Fruit fly (Drosophila melanogaster) whole organism, embryonic: Measurements from ENCODE around the gene Sfp26Ad.

Experiments
- Blimp-1 ChIP-seq: fragments of 200-800 bp; sonication (Bioruptor generic); optimal IDR thresholded peaks from 3 replicates; lab custom pipeline; 2018; ENCODE audit warnings: missing biosample characterization, missing genetic modification characterization, mild to moderate bottlenecking, moderate library complexity, missing genetic modification reagents
- CG1024 ChIP-seq: fragments of 200-800 bp; sonication (Bioruptor generic); IDR thresholded peaks from 2 replicates; pipeline ENCODE4 v1.3.6; 2022; ENCODE audit warnings: missing biosample characterization, missing genetic modification characterization
- CG12155 ChIP-seq: fragments of 200-800 bp; sonication (Bioruptor generic); optimal IDR thresholded peaks from 3 replicates; lab custom pipeline; 2016; ENCODE audit warnings: missing biosample characterization, missing genetic modification characterization
- CG13123 ChIP-seq: fragments of 200-800 bp; sonication (Bioruptor generic); optimal IDR thresholded peaks from 2 replicates; lab custom pipeline; 2016; ENCODE audit warnings: missing biosample characterization, missing genetic modification characterization
- CG13296 ChIP-seq: fragments of 200-800 bp; sonication (Bioruptor generic); optimal IDR thresholded peaks from 3 replicates; lab custom pipeline; 2018; ENCODE audit warnings: missing biosample characterization, mild to moderate bottlenecking, missing genetic modification characterization
- CG13775 ChIP-seq: fragments of 200-800 bp; sonication (Bioruptor generic); optimal IDR thresholded peaks from 3 replicates; lab custom pipeline; 2017; ENCODE audit warnings: missing biosample characterization, mild to moderate bottlenecking, missing genetic modification characterization
- CG16779 ChIP-seq: fragments of 200-800 bp; sonication (Bioruptor generic); IDR thresholded peaks from 2 replicates; pipeline ENCODE4 v1.3.6; 2022; ENCODE audit warnings: missing biosample characterization, missing genetic modification characterization
- CG17612 ChIP-seq: fragments of 200-800 bp; sonication (Bioruptor generic); IDR thresholded peaks from 2 replicates; pipeline ENCODE4 v1.3.6; 2022; ENCODE audit warnings: missing biosample characterization, missing genetic modification characterization
- CG2712 ChIP-seq: fragments of 200-800 bp; optimal IDR thresholded peaks from 3 replicates; lab custom pipeline; 2019; ENCODE audit warnings: missing biosample characterization, mild to moderate bottlenecking, missing genetic modification characterization, moderate library complexity
- CG30403 ChIP-seq: fragments of 200-800 bp; sonication (Bioruptor generic); optimal IDR thresholded peaks from 3 replicates; lab custom pipeline; 2016; ENCODE audit warnings: missing biosample characterization, missing genetic modification characterization
- CG33557 ChIP-seq: fragments of 200-800 bp; sonication (Bioruptor generic); optimal IDR thresholded peaks from 2 replicates; lab custom pipeline; 2019; ENCODE audit warnings: missing biosample characterization, mild to moderate bottlenecking, missing genetic modification characterization, moderate library complexity
- CG3838 ChIP-seq: fragments of 200-800 bp; sonication (Bioruptor generic); optimal IDR thresholded peaks from 3 replicates; lab custom pipeline; 2016; ENCODE audit warnings: missing biosample characterization, missing genetic modification characterization
- CG4282 ChIP-seq: fragments of 200-800 bp; sonication (Bioruptor generic); optimal IDR thresholded peaks from 2 replicates; lab custom pipeline; 2016; ENCODE audit warnings: missing biosample characterization, missing genetic modification characterization
- CG4424 ChIP-seq: fragments of 200-800 bp; sonication (Bioruptor generic); optimal IDR thresholded peaks from 3 replicates; lab custom pipeline; 2016; ENCODE audit warnings: missing biosample characterization, missing genetic modification characterization
- CG4820 ChIP-seq: fragments of 200-800 bp; sonication (Bioruptor generic); optimal IDR thresholded peaks from 3 replicates; lab custom pipeline; 2016; ENCODE audit warnings: missing biosample characterization, missing genetic modification characterization
- CG7271 ChIP-seq: fragments of 200-800 bp; sonication (Bioruptor generic); optimal IDR thresholded peaks from 2 replicates; lab custom pipeline; 2018; ENCODE audit warnings: missing biosample characterization, mild to moderate bottlenecking, missing genetic modification characterization, moderate library complexity
- CG8478 ChIP-seq: fragments of >200 bp; optimal IDR thresholded peaks from 2 replicates; lab custom pipeline; 2018
- CG8924 ChIP-seq: fragments of 200-800 bp; optimal IDR thresholded peaks from 3 replicates; lab custom pipeline; 2019; ENCODE audit warnings: missing biosample characterization, mild to moderate bottlenecking, missing genetic modification characterization, moderate library complexity
- CG9817 ChIP-seq: fragments of 200-800 bp; sonication (Bioruptor generic); optimal IDR thresholded peaks from 2 replicates; lab custom pipeline; 2018; ENCODE audit warnings: missing biosample characterization, mild to moderate bottlenecking, missing genetic modification characterization, moderate library complexity
- Camta ChIP-seq: fragments of 200-800 bp; sonication (Bioruptor generic); optimal IDR thresholded peaks from 2 replicates; lab custom pipeline; 2016; ENCODE audit warnings: missing biosample characterization, missing genetic modification characterization
- Deaf1 ChIP-seq: fragments of 200-800 bp; optimal IDR thresholded peaks from 3 replicates; lab custom pipeline; 2019; ENCODE audit warnings: missing biosample characterization, mild to moderate bottlenecking, missing genetic modification characterization, moderate library complexity
- Dip3 ChIP-seq: fragments of 200-800 bp; sonication (Bioruptor generic); optimal IDR thresholded peaks from 3 replicates; lab custom pipeline; 2016; ENCODE audit warnings: missing biosample characterization, missing genetic modification characterization
- E2f1 ChIP-seq: fragments of 200-800 bp; sonication (Bioruptor generic); IDR thresholded peaks from 2 replicates; pipeline ENCODE4 v1.3.6; 2022; ENCODE audit warnings: missing biosample characterization, missing genetic modification characterization
- E2f2 ChIP-seq: fragments of 200-800 bp; sonication (Bioruptor generic); IDR thresholded peaks from 2 replicates; pipeline ENCODE4 v1.3.6; 2022; ENCODE audit warnings: missing biosample characterization, missing genetic modification characterization
- Fer1 ChIP-seq: fragments of 200-800 bp; sonication (Bioruptor generic); optimal IDR thresholded peaks from 2 replicates; lab custom pipeline; 2017; ENCODE audit warnings: missing biosample characterization, mild to moderate bottlenecking, missing genetic modification characterization
- Fer2 ChIP-seq: fragments of 200-800 bp; sonication (Bioruptor generic); optimal IDR thresholded peaks from 2 replicates; lab custom pipeline; 2018; ENCODE audit warnings: missing biosample characterization, mild to moderate bottlenecking, missing genetic modification characterization, moderate library complexity
- HHEX ChIP-seq: fragments of 200-800 bp; sonication (Bioruptor generic); optimal IDR thresholded peaks from 3 replicates; lab custom pipeline; 2017; ENCODE audit warnings: missing biosample characterization, mild to moderate bottlenecking, missing genetic modification characterization, missing genetic modification reagents
- HmgD ChIP-seq: fragments of 200-800 bp; sonication (Bioruptor generic); optimal IDR thresholded peaks from 3 replicates; lab custom pipeline; 2016; ENCODE audit warnings: missing biosample characterization, missing genetic modification characterization
- Hr39 ChIP-seq: fragments of >200 bp; optimal IDR thresholded peaks from 2 replicates; lab custom pipeline; 2017
- Mes4 ChIP-seq: fragments of 200-800 bp; sonication (Bioruptor generic); optimal IDR thresholded peaks from 2 replicates; lab custom pipeline; 2016; ENCODE audit warnings: missing biosample characterization, missing genetic modification characterization
- Sox100B ChIP-seq: fragments of 200-800 bp; sonication (Bioruptor generic); optimal IDR thresholded peaks from 3 replicates; lab custom pipeline; 2018; ENCODE audit warnings: missing biosample characterization, mild to moderate bottlenecking, missing genetic modification characterization
- Stat92E ChIP-seq, 3 experiments: fragments of >200 bp in 2 of 3; fragments of 200-800 bp in 1 of 3; sonication (Bioruptor generic) in 1 of 3; optimal IDR thresholded peaks; 2 replicates each; lab custom pipeline; 2017 to 2019; ENCODE audit warnings: missing biosample characterization in 3 of 3, missing genetic modification characterization in 3 of 3, mild to moderate bottlenecking in 1 of 3, moderate library complexity in 1 of 3
- TFAM ChIP-seq: fragments of 200-800 bp; sonication (Bioruptor generic); optimal IDR thresholded peaks from 2 replicates; lab custom pipeline; 2017; ENCODE audit warnings: missing biosample characterization, missing genetic modification characterization, inconsistent platforms
- ash1 ChIP-seq: fragments of 200-800 bp; sonication (Bioruptor generic); optimal IDR thresholded peaks from 2 replicates; lab custom pipeline; 2018; ENCODE audit warnings: missing biosample characterization, mild to moderate bottlenecking, missing genetic modification characterization
- ato ChIP-seq: fragments of 200-800 bp; sonication (Bioruptor generic); IDR thresholded peaks from 2 replicates; pipeline ENCODE4 v1.3.6; 2022; ENCODE audit warnings: missing biosample characterization, missing genetic modification characterization; ENCODE audit not compliant: partially characterized antibody
- ci ChIP-seq: fragments of 200-800 bp; sonication (Bioruptor generic); IDR thresholded peaks from 3 replicates; pipeline ENCODE4 v1.3.6; 2022; ENCODE audit warnings: missing biosample characterization, missing genetic modification characterization
- crp ChIP-seq, 2 experiments: fragments of 200-800 bp; sonication (Bioruptor generic); optimal IDR thresholded peaks; 2 replicates in 1 of 2; 3 replicates in 1 of 2; lab custom pipeline; 2017; ENCODE audit warnings: missing biosample characterization in 2 of 2, missing genetic modification characterization in 2 of 2, mild to moderate bottlenecking in 1 of 2, moderate library complexity in 1 of 2
- eyg ChIP-seq: fragments of 200-800 bp; sonication (Bioruptor generic); optimal IDR thresholded peaks from 3 replicates; lab custom pipeline; 2016; ENCODE audit warnings: missing biosample characterization, missing genetic modification characterization
- fd102C ChIP-seq: fragments of 200-800 bp; sonication (Bioruptor generic); optimal IDR thresholded peaks from 2 replicates; lab custom pipeline; 2018; ENCODE audit warnings: missing biosample characterization, mild to moderate bottlenecking, missing genetic modification characterization, moderate library complexity
- fu2 ChIP-seq: fragments of 200-800 bp; sonication (Bioruptor generic); optimal IDR thresholded peaks from 2 replicates; lab custom pipeline; 2016; ENCODE audit warnings: missing biosample characterization, missing genetic modification characterization
- gsb ChIP-seq: fragments of 200-800 bp; sonication (Bioruptor generic); IDR thresholded peaks from 2 replicates; pipeline ENCODE4 v1.3.6; 2022; ENCODE audit warnings: missing biosample characterization, missing genetic modification characterization
- insv ChIP-seq, 2 experiments: fragments of 200-800 bp; sonication (Bioruptor generic); optimal IDR thresholded peaks; 3 replicates each; lab custom pipeline; 2016 to 2018; ENCODE audit warnings: missing biosample characterization in 2 of 2, missing genetic modification characterization in 2 of 2
- kni ChIP-seq: fragments of 200-800 bp; sonication (Bioruptor generic); optimal IDR thresholded peaks from 3 replicates; lab custom pipeline; 2017; ENCODE audit warnings: mild to moderate bottlenecking, missing biosample characterization, missing genetic modification reagents, missing genetic modification characterization
- mam ChIP-seq: fragments of 200-800 bp; sonication (Bioruptor generic); optimal IDR thresholded peaks from 3 replicates; lab custom pipeline; 2016; ENCODE audit warnings: missing biosample characterization, missing genetic modification characterization
- oc ChIP-seq: fragments of 200-800 bp; sonication (Bioruptor generic); optimal IDR thresholded peaks from 2 replicates; lab custom pipeline; 2018; ENCODE audit warnings: missing biosample characterization, mild to moderate bottlenecking, missing genetic modification characterization, moderate library complexity
- otp ChIP-seq: fragments of 200-800 bp; sonication (Bioruptor generic); IDR thresholded peaks from 3 replicates; pipeline ENCODE4, ENCODE4 v1.3.6; 2022; ENCODE audit warnings: missing biosample characterization, missing genetic modification characterization
- peb ChIP-seq: fragments of 200-800 bp; sonication (Bioruptor generic); IDR thresholded peaks from 2 replicates; pipeline ENCODE4 v1.3.6; 2022; ENCODE audit warnings: missing biosample characterization, missing genetic modification characterization
- pfk ChIP-seq: fragments of 200-800 bp; sonication (Bioruptor generic); optimal IDR thresholded peaks from 2 replicates; lab custom pipeline; 2018; ENCODE audit warnings: missing biosample characterization, mild to moderate bottlenecking, missing genetic modification characterization, moderate library complexity
- repo ChIP-seq: fragments of 200-800 bp; sonication (Bioruptor generic); optimal IDR thresholded peaks from 2 replicates; lab custom pipeline; 2016; ENCODE audit warnings: missing biosample characterization, missing genetic modification characterization
- sd ChIP-seq: fragments of 200-800 bp; sonication (Bioruptor generic); optimal IDR thresholded peaks from 3 replicates; lab custom pipeline; 2018; ENCODE audit warnings: missing biosample characterization, mild to moderate bottlenecking, missing genetic modification characterization, moderate library complexity
- sens ChIP-seq: fragments of 200-800 bp; sonication (Bioruptor generic); peaks from one replicate; lab custom pipeline; 2016; ENCODE audit warnings: missing biosample characterization, missing genetic modification characterization
- sug ChIP-seq: fragments of 200-800 bp; optimal IDR thresholded peaks from 2 replicates; lab custom pipeline; 2019; ENCODE audit warnings: missing biosample characterization, mild to moderate bottlenecking, missing genetic modification characterization, moderate library complexity

The Sfp26Ad gene

dm6 chr2L:5986094-5986493, 43.0 kb upstream of the Sfp26Ad start, which contains the start of gene ifc (continued):
- TF ChIP-seq CG16779 (GFP tag; lab: Robert Waterston, UW) (no peak), Camta (GFP tag; lab: Kevin White, UChicago) (peak; percentile 71), Deaf1 (tag; lab: Kevin White, UChicago) (peak; percentile 3), kni (no peak), eyg (GFP tag; lab: Kevin White, UChicago) (peak; percentile 53), CG13123 (GFP tag; lab: Kevin White, UChicago) (peak; percentile 51), sug (tag; lab: Kevin White, UChicago) (peak; percentile 60), CG2712 (tag; lab: Kevin White, UChicago) (peak; percentile 76), E2f2 (GFP tag; lab: Robert Waterston, UW) (no peak), TFAM (GFP tag; lab: Kevin White, UChicago) (no peak), Stat92E (GFP tag; optimal IDR thresholded peaks at IDR 0.05; lab: Kevin White, UChicago) (peak in 1 of 3 experiments; percentile 14), peb (GFP tag; lab: Robert Waterston, UW) (no peak), CG8924 (tag; lab: Kevin White, UChicago) (peak; percentile 61), CG4282 (GFP tag; lab: Kevin White, UChicago) (peak; percentile 36), E2f1 (GFP tag; lab: Robert Waterston, UW) (no peak), CG4424 (peak; percentile 51), CG7271 (tag; lab: Kevin White, UChicago) (no peak), mam (GFP tag; lab: Kevin White, UChicago) (peak; percentile 77), Hr39 (lab: Kevin White, UChicago) (no peak), CG13296 (no peak), CG4820 (GFP tag; lab: Kevin White, UChicago) (peak; percentile 33), Dip3 (GFP tag; lab: Kevin White, UChicago) (peak; percentile 51), CG12155 (GFP tag; lab: Kevin White, UChicago) (peak; percentile 37), CG8478 (lab: Kevin White, UChicago) (no peak), repo (peak; percentile 14), ash1 (GFP tag; lab: Kevin White, UChicago) (peak; percentile 23), CG1024 (GFP tag; lab: Robert Waterston, UW) (no peak), fd102C (no peak), sd (tag; lab: Kevin White, UChicago) (peak; percentile 55), fu2 (GFP tag; lab: Kevin White, UChicago) (peak; percentile 53), CG33557 (GFP tag; lab: Kevin White, UChicago) (peak; percentile 44), Mes4 (peak; percentile 30), pfk (GFP tag; lab: Kevin White, UChicago) (peak; percentile 36), gsb (GFP tag; lab: Robert Waterston, UW) (no peak), CG17612 (GFP tag; lab: Robert Waterston, UW) (no peak), otp (GFP tag; lab: Robert Waterston, UW) (no peak), insv (GFP tag; optimal IDR thresholded peaks at IDR 0.05; lab: Kevin White, UChicago) (peak in 1 of 2 experiments; percentile 44), sens (GFP tag; lab: Kevin White, UChicago) (peak; percentile 90), CG30403 (GFP tag; lab: Kevin White, UChicago) (peak; percentile 68), Sox100B (GFP tag; lab: Kevin White, UChicago) (no peak), CG9817 (peak; percentile 68), HHEX (GFP tag; lab: Kevin White, UChicago) (peak; percentile 31), Fer2 (tag; lab: Kevin White, UChicago) (peak; percentile 10), ato (no peak), CG3838 (no peak), crp (GFP tag; optimal IDR thresholded peaks at IDR 0.05; lab: Kevin White, UChicago) (peak in 1 of 2 experiments; percentile 55), Blimp-1 (no peak), HmgD (GFP tag; lab: Kevin White, UChicago) (peak; percentile 69), Fer1 (GFP tag; lab: Kevin White, UChicago) (peak; percentile 32), ci (GFP tag; lab: Robert Waterston, UW) (no peak), oc (tag; lab: Kevin White, UChicago) (peak; percentile 87), CG13775 (GFP tag; lab: Kevin White, UChicago) (peak; percentile 59)
